Worm (Caenorhabditis elegans): ENCODE data around the gene T28F3.11.

Gene T28F3.11

DNA sequence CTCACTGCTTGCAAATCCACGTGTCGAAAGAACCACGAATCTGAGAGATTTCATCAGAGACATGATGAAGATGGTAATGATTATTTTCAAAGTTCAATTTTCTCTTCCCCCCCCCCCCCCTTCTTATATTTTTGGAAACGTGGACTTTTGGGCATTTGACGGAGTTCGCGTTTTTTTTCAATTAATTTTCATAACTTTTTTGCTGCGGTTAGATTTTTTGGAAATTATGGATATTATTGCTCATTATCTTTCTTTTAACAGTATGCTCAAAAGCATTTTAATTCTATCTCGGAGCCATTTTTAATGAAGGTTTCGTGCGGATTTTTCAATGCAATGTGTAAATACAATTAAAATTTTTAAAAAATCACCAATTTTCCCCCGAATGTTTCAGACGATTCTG lies 32.2 kb downstream of the T28F3.11 start, which contains the start of gene phyh-1:
TSS of gene phyh-1 (minus strand) at position 101 of the 400 bp plus-strand sequence.
- TF ChIP-seq alr-1 (tag; optimal IDR thresholded peaks at IDR 0.05) (no peak), nhr-129 (tag; optimal IDR thresholded peaks at IDR 0.05) (no peak), nhr-25 (tag; optimal IDR thresholded peaks at IDR 0.05) (no peak), peb-1 (tag; optimal IDR thresholded peaks at IDR 0.05) (no peak), nhr-237 (tag; optimal IDR thresholded peaks at IDR 0.05) (no peak), zag-1 (tag; optimal IDR thresholded peaks at IDR 0.05) (no peak), nhr-77 (tag; optimal IDR thresholded peaks at IDR 0.05) (no peak), R02D3.7 (tag; optimal IDR thresholded peaks at IDR 0.05) (no peak), C34F6.9 (tag; optimal IDR thresholded peaks at IDR 0.05) (no peak), ztf-1 (GFP tag; conservative IDR thresholded peaks at IDR 0.05) (no peak), unc-55 (GFP tag; optimal IDR thresholded peaks at IDR 0.05) (no peak), ztf-4 (tag; optimal IDR thresholded peaks at IDR 0.05) (no peak), ceh-16 (tag; optimal IDR thresholded peaks at IDR 0.05) (no peak)

DNA sequence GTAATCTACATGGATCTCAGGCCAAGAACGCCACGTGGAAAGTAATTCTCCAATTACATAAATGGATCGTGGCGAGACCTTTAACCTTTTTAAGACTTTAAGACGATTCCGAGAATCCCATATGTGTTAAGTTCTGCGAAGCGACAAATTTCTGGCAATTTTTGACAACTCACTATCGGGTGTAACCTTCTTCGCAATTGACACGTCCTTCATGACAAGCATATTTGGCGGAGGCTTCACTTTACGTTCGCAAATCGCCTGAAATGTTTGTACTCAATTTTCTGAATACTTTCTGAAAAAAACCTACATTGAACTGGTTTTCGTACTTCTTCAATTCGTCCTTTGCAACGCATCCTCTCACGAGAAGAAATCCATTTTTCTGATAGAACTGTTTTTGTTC lies 32.7 kb downstream of the T28F3.11 start:
- no peak for TF ChIP-seq peb-1 (tag; optimal IDR thresholded peaks at IDR 0.05)
- TF ChIP-seq nhr-23 (tag; optimal IDR thresholded peaks at IDR 0.05): no peak
- TF ChIP-seq mbf-1 (tag; optimal IDR thresholded peaks at IDR 0.05): no peak
- no peak for TF ChIP-seq fos-1 (tag; optimal IDR thresholded peaks at IDR 0.05)
- TF ChIP-seq mab-5 (tag; optimal IDR thresholded peaks at IDR 0.05): no peak
- no peak for TF ChIP-seq crh-2 (tag; optimal IDR thresholded peaks at IDR 0.05)
- no peak for TF ChIP-seq elt-1 (tag; optimal IDR thresholded peaks at IDR 0.05)
- no peak for TF ChIP-seq egl-27 (tag; optimal IDR thresholded peaks at IDR 0.05)
- no peak for TF ChIP-seq alr-1 (tag; optimal IDR thresholded peaks at IDR 0.05)

DNA sequence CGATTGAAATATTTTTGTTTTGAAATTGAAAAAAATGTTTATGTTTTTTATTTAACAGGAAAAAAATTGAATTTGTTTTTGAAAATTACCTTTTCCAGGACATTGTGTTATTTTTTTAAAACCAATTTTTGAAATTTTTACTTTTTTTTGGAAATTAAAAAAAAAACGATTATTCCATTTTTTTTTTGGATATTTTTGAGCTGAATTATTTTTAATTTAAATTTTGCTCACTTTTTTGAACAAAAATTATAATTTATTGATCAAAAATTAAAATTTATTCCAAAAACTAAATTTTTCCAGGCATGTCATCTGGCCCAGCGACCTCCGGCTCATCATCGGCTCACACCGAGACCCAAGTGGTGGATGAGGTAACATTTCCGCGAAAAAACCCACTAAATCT lies 36.5 kb downstream of the T28F3.11 start, which contains the start of gene gtf-2E1:
TSS of gene gtf-2E1 (plus strand) at position 301 of the 400 bp plus-strand sequence.
- TF ChIP-seq sma-9 (GFP tag; optimal IDR thresholded peaks at IDR 0.05): no peak
- TF ChIP-seq sma-9 (tag; optimal IDR thresholded peaks at IDR 0.05): no peak
- no peak for TF ChIP-seq ztf-11 (tag; optimal IDR thresholded peaks at IDR 0.05)
- no peak for TF ChIP-seq ZK546.5 (tag; optimal IDR thresholded peaks at IDR 0.05)
- TF ChIP-seq unc-62 (GFP tag; optimal IDR thresholded peaks at IDR 0.05): no peak
- TF ChIP-seq ztf-4 (tag; optimal IDR thresholded peaks at IDR 0.05): no peak
- TF ChIP-seq zag-1 (tag; optimal IDR thresholded peaks at IDR 0.05): no peak
- TF ChIP-seq nhr-11 (tag; optimal IDR thresholded peaks at IDR 0.05): no peak
- no peak for TF ChIP-seq lin-13 (GFP tag; optimal IDR thresholded peaks at IDR 0.05)
- no peak for TF ChIP-seq unc-39 (tag; optimal IDR thresholded peaks at IDR 0.05)
- TF ChIP-seq lin-11 (tag; optimal IDR thresholded peaks at IDR 0.05): no peak
- no peak for TF ChIP-seq mab-5 (tag; optimal IDR thresholded peaks at IDR 0.05)

- no peak for TF ChIP-seq ztf-1 (GFP tag; conservative IDR thresholded peaks at IDR 0.05)
- TF ChIP-seq lin-39 (tag; optimal IDR thresholded peaks at IDR 0.05): no peak
- no peak for TF ChIP-seq C34F6.9 (tag; optimal IDR thresholded peaks at IDR 0.05)
- no peak for TF ChIP-seq elt-3 (tag; optimal IDR thresholded peaks at IDR 0.05)
- no peak for TF ChIP-seq elt-1 (tag; optimal IDR thresholded peaks at IDR 0.05)
- no peak for TF ChIP-seq unc-62 (GFP tag; optimal IDR thresholded peaks at IDR 0.05)
- no peak for TF ChIP-seq aly-2 (tag; optimal IDR thresholded peaks at IDR 0.05)
- no peak for TF ChIP-seq alr-1 (tag; optimal IDR thresholded peaks at IDR 0.05)
- TF ChIP-seq ceh-16 (tag; optimal IDR thresholded peaks at IDR 0.05): no peak
- no peak for TF ChIP-seq blmp-1 (tag; optimal IDR thresholded peaks at IDR 0.05; ENCODE audit: insufficient read depth)
- TF ChIP-seq nhr-10 (tag; optimal IDR thresholded peaks at IDR 0.05): no peak
- TF ChIP-seq sma-9 (GFP tag; optimal IDR thresholded peaks at IDR 0.05): no peak
- TF ChIP-seq sma-9 (tag; optimal IDR thresholded peaks at IDR 0.05): no peak
- no peak for TF ChIP-seq sma-3 (GFP tag; optimal IDR thresholded peaks at IDR 0.05)
- no peak for TF ChIP-seq nhr-12 (tag; optimal IDR thresholded peaks at IDR 0.05)
- TF ChIP-seq gmeb-1 (tag; optimal IDR thresholded peaks at IDR 0.05): no peak
- TF ChIP-seq ztf-11 (tag; optimal IDR thresholded peaks at IDR 0.05): no peak
- no peak for TF ChIP-seq lsy-2 (tag; optimal IDR thresholded peaks at IDR 0.05)
- TF ChIP-seq fos-1 (tag; optimal IDR thresholded peaks at IDR 0.05): no peak
- TF ChIP-seq peb-1 (tag; optimal IDR thresholded peaks at IDR 0.05): no peak
Measured at ce11 chrIV:17253435-17253834, 38.0 kb downstream of the T28F3.11 start.

Measured in whole organism, L2 larva.